Fruit fly (Drosophila melanogaster) whole organism, embryonic: ENCODE measurements around the gene CG43295.

Source experiments
- ATbp ChIP-seq: fragments of 200-800 bp; sonication (Bioruptor generic); optimal IDR thresholded peaks from 2 replicates; lab custom pipeline; 2017; ENCODE audit warnings: missing biosample characterization, mild to moderate bottlenecking, missing genetic modification characterization, missing genetic modification reagents
- Abd-B ChIP-seq: fragments of 200-800 bp; sonication (Bioruptor generic); optimal IDR thresholded peaks from 2 replicates; lab custom pipeline; 2018; ENCODE audit warnings: missing biosample characterization, mild to moderate bottlenecking, missing genetic modification characterization, moderate library complexity
- Aef1 ChIP-seq: fragments of 200-800 bp; sonication (Bioruptor generic); IDR thresholded peaks from 3 replicates; pipeline ENCODE4 v1.3.6; 2022; ENCODE audit warnings: missing biosample characterization, missing genetic modification characterization
- Atf6 ChIP-seq: fragments of 200-800 bp; sonication (Bioruptor generic); IDR thresholded peaks from 2 replicates; pipeline ENCODE4 v1.3.6; 2022; ENCODE audit warnings: missing biosample characterization, missing genetic modification characterization
- CG10147 ChIP-seq: fragments of 200-800 bp; sonication (Bioruptor generic); optimal IDR thresholded peaks from 2 replicates; lab custom pipeline; 2019; ENCODE audit warnings: missing biosample characterization, mild to moderate bottlenecking, missing genetic modification characterization, moderate library complexity
- CG12071 ChIP-seq: fragments of 200-800 bp; sonication (Bioruptor generic); optimal IDR thresholded peaks from 3 replicates; lab custom pipeline; 2018; ENCODE audit warnings: missing biosample characterization, mild to moderate bottlenecking, missing genetic modification characterization
- CG12299 ChIP-seq: fragments of 200-800 bp; sonication (Bioruptor generic); optimal IDR thresholded peaks from 2 replicates; lab custom pipeline; 2018; ENCODE audit warnings: missing biosample characterization, mild to moderate bottlenecking, missing genetic modification characterization
- CG17359 ChIP-seq: fragments of 200-800 bp; sonication (Bioruptor generic); optimal IDR thresholded peaks from 3 replicates; lab custom pipeline; 2018; ENCODE audit warnings: missing biosample characterization, mild to moderate bottlenecking, missing genetic modification characterization, moderate library complexity
- CG1792 ChIP-seq: fragments of 200-800 bp; sonication (Bioruptor generic); optimal IDR thresholded peaks from 2 replicates; lab custom pipeline; 2016; ENCODE audit warnings: missing biosample characterization, missing genetic modification characterization
- CG2712 ChIP-seq: fragments of 200-800 bp; optimal IDR thresholded peaks from 3 replicates; lab custom pipeline; 2019; ENCODE audit warnings: missing biosample characterization, mild to moderate bottlenecking, missing genetic modification characterization, moderate library complexity
- CG31441 ChIP-seq: fragments of 200-800 bp; sonication (Bioruptor generic); IDR thresholded peaks from 2 replicates; pipeline ENCODE4 v1.3.6; 2022; ENCODE audit warnings: missing biosample characterization, missing genetic modification characterization
- CG32532 ChIP-seq: fragments of 200-800 bp; sonication (Bioruptor generic); IDR thresholded peaks from 2 replicates; pipeline ENCODE4 v1.3.6; 2022; ENCODE audit warnings: missing biosample characterization, missing genetic modification characterization
- CG6175 ChIP-seq: fragments of 200-800 bp; sonication (Bioruptor generic); IDR thresholded peaks from 3 replicates; pipeline ENCODE4 v1.3.6; 2022; ENCODE audit warnings: missing biosample characterization, missing genetic modification characterization
- CG6683 ChIP-seq: fragments of 200-800 bp; sonication (Bioruptor generic); optimal IDR thresholded peaks from 2 replicates; lab custom pipeline; 2017; ENCODE audit warnings: missing biosample characterization, mild to moderate bottlenecking, missing genetic modification characterization, missing genetic modification reagents
- CG7556 ChIP-seq: fragments of 200-800 bp; sonication (Bioruptor generic); optimal IDR thresholded peaks from 2 replicates; lab custom pipeline; 2017; ENCODE audit warnings: missing biosample characterization, mild to moderate bottlenecking, missing genetic modification characterization
- CG8359 ChIP-seq: fragments of 200-800 bp; sonication (Bioruptor generic); optimal IDR thresholded peaks from 2 replicates; lab custom pipeline; 2017; ENCODE audit warnings: missing biosample characterization, mild to moderate bottlenecking, missing genetic modification characterization, borderline replicate concordance
- CG9215 ChIP-seq: fragments of 200-800 bp; sonication (Bioruptor generic); IDR thresholded peaks from 2 replicates; pipeline ENCODE4 v1.3.6; 2022; ENCODE audit warnings: missing biosample characterization, missing genetic modification characterization
- CG9727 ChIP-seq: fragments of 200-800 bp; sonication (Bioruptor generic); optimal IDR thresholded peaks from 3 replicates; lab custom pipeline; 2017; ENCODE audit warnings: missing biosample characterization, mild to moderate bottlenecking, missing genetic modification characterization
- CG9817 ChIP-seq: fragments of 200-800 bp; sonication (Bioruptor generic); optimal IDR thresholded peaks from 2 replicates; lab custom pipeline; 2018; ENCODE audit warnings: missing biosample characterization, mild to moderate bottlenecking, missing genetic modification characterization, moderate library complexity
- Dfd ChIP-seq, 2 experiments: fragments of >200 bp; optimal IDR thresholded peaks; 2 replicates each; lab custom pipeline; 2017; ENCODE audit warnings: missing biosample characterization in 2 of 2, missing genetic modification characterization in 2 of 2
- Doc3 ChIP-seq: fragments of 200-800 bp; sonication (Bioruptor generic); IDR thresholded peaks from 3 replicates; pipeline ENCODE4 v1.3.6; 2022; ENCODE audit warnings: missing biosample characterization, missing genetic modification characterization; ENCODE audit not compliant: partially characterized antibody
- Eip74EF ChIP-seq, 2 experiments: fragments of 200-800 bp in 1 of 2; fragments of >200 bp in 1 of 2; sonication (Bioruptor generic) in 1 of 2; optimal IDR thresholded peaks; 2 replicates each; lab custom pipeline; 2017 to 2019; ENCODE audit warnings: missing biosample characterization in 2 of 2, missing genetic modification characterization in 2 of 2, mild to moderate bottlenecking in 1 of 2, moderate library complexity in 1 of 2
- H2.0 ChIP-seq: fragments of 200-800 bp; sonication (Bioruptor generic); IDR thresholded peaks from 2 replicates; pipeline ENCODE4 v1.3.6; 2022; ENCODE audit warnings: missing biosample characterization, missing genetic modification characterization
- Hr78 ChIP-seq, 2 experiments: fragments of 200-800 bp in 1 of 2; fragments of >200 bp in 1 of 2; sonication (Bioruptor generic) in 1 of 2; optimal IDR thresholded peaks; 2 replicates each; lab custom pipeline; 2017 to 2019; ENCODE audit warnings: missing biosample characterization in 2 of 2, missing genetic modification characterization in 2 of 2, mild to moderate bottlenecking in 1 of 2, moderate library complexity in 1 of 2
- NC2β ChIP-seq: fragments of 200-800 bp; sonication (Bioruptor generic); optimal IDR thresholded peaks from 2 replicates; lab custom pipeline; 2016; ENCODE audit warnings: missing biosample characterization, missing genetic modification characterization
- Nf-YB ChIP-seq: fragments of 200-800 bp; sonication (Bioruptor generic); optimal IDR thresholded peaks from 3 replicates; lab custom pipeline; 2019; ENCODE audit warnings: missing biosample characterization, mild to moderate bottlenecking, missing genetic modification characterization, moderate library complexity
- NfI ChIP-seq: fragments of 200-800 bp; sonication (Bioruptor generic); optimal IDR thresholded peaks from 3 replicates; lab custom pipeline; 2018; ENCODE audit warnings: missing biosample characterization, mild to moderate bottlenecking, missing genetic modification characterization, moderate library complexity
- Usf ChIP-seq: fragments of 200-800 bp; sonication (Bioruptor generic); optimal IDR thresholded peaks from 2 replicates; lab custom pipeline; 2017; ENCODE audit warnings: missing genotype, missing biosample characterization, missing genetic modification characterization
- bbx ChIP-seq: fragments of 200-800 bp; sonication (Bioruptor generic); IDR thresholded peaks from 2 replicates; pipeline ENCODE4 v1.3.6; 2022; ENCODE audit warnings: missing biosample characterization, missing genetic modification characterization; ENCODE audit not compliant: partially characterized antibody
- bigmax ChIP-seq: fragments of 200-800 bp; sonication (Bioruptor generic); optimal IDR thresholded peaks from 2 replicates; lab custom pipeline; 2018; ENCODE audit warnings: missing biosample characterization, mild to moderate bottlenecking, missing genetic modification characterization
- caup ChIP-seq: fragments of 200-800 bp; sonication (Bioruptor generic); optimal IDR thresholded peaks from 3 replicates; lab custom pipeline; 2017; ENCODE audit warnings: missing biosample characterization, mild to moderate bottlenecking, missing genetic modification characterization, moderate library complexity; ENCODE audit not compliant: severe bottlenecking
- cg ChIP-seq: fragments of 200-800 bp; sonication (Bioruptor generic); optimal IDR thresholded peaks from 3 replicates; lab custom pipeline; 2019; ENCODE audit warnings: missing biosample characterization, mild to moderate bottlenecking, missing genetic modification characterization, moderate library complexity
- chif ChIP-seq, 2 experiments: fragments of 200-800 bp; sonication (Bioruptor generic); optimal IDR thresholded peaks; 3 replicates each; lab custom pipeline; 2016; ENCODE audit warnings: missing biosample characterization in 2 of 2, missing genetic modification characterization in 2 of 2
- cwo ChIP-seq: fragments of 200-800 bp; sonication (Bioruptor generic); optimal IDR thresholded peaks from 3 replicates; lab custom pipeline; 2017; ENCODE audit warnings: missing biosample characterization, missing genetic modification characterization, mild to moderate bottlenecking, moderate library complexity, missing genetic modification reagents
- dimm ChIP-seq: fragments of 200-800 bp; sonication (Bioruptor generic); IDR thresholded peaks from 2 replicates; pipeline ENCODE4 v1.3.6; 2022; ENCODE audit warnings: missing biosample characterization, missing genetic modification characterization
- disco-r ChIP-seq: fragments of 200-800 bp; sonication (Bioruptor generic); optimal IDR thresholded peaks from 2 replicates; lab custom pipeline; 2016; ENCODE audit warnings: missing biosample characterization, missing genetic modification characterization
- dmrt11E ChIP-seq: fragments of 200-800 bp; sonication (Bioruptor generic); optimal IDR thresholded peaks from 3 replicates; lab custom pipeline; 2018; ENCODE audit warnings: missing biosample characterization, mild to moderate bottlenecking, missing genetic modification characterization, moderate library complexity
- gem ChIP-seq: fragments of 200-800 bp; sonication (Bioruptor generic); optimal IDR thresholded peaks from 2 replicates; lab custom pipeline; 2019; ENCODE audit warnings: missing biosample characterization, mild to moderate bottlenecking, missing genetic modification characterization, moderate library complexity
- gro ChIP-seq: fragments of 200-800 bp; sonication (Bioruptor generic); optimal IDR thresholded peaks from 2 replicates; lab custom pipeline; 2016; ENCODE audit warnings: missing biosample characterization, missing genetic modification characterization
- gsb-n ChIP-seq: fragments of 200-800 bp; sonication (Bioruptor generic); optimal IDR thresholded peaks from 3 replicates; lab custom pipeline; 2018; ENCODE audit warnings: missing biosample characterization, mild to moderate bottlenecking, missing genetic modification characterization
- ind ChIP-seq: fragments of 200-800 bp; sonication (Bioruptor generic); optimal IDR thresholded peaks from 3 replicates; lab custom pipeline; 2016; ENCODE audit warnings: missing biosample characterization, missing genetic modification characterization
- oc ChIP-seq: fragments of 200-800 bp; sonication (Bioruptor generic); optimal IDR thresholded peaks from 2 replicates; lab custom pipeline; 2018; ENCODE audit warnings: missing biosample characterization, mild to moderate bottlenecking, missing genetic modification characterization, moderate library complexity
- sr ChIP-seq: fragments of 200-800 bp; sonication (Bioruptor generic); IDR thresholded peaks from 3 replicates; pipeline ENCODE4 v1.3.6; 2022; ENCODE audit warnings: missing biosample characterization, missing genetic modification characterization
- tap ChIP-seq: fragments of 200-800 bp; optimal IDR thresholded peaks from 3 replicates; lab custom pipeline; 2019; ENCODE audit warnings: missing biosample characterization, mild to moderate bottlenecking, missing genetic modification characterization, moderate library complexity
- tna ChIP-seq: fragments of 200-800 bp; sonication (Bioruptor generic); IDR thresholded peaks from 2 replicates; pipeline ENCODE4 v1.3.6; 2022; ENCODE audit warnings: missing biosample characterization, missing genetic modification characterization; ENCODE audit not compliant: partially characterized antibody
- twi ChIP-seq: fragments of 200-800 bp; optimal IDR thresholded peaks from 2 replicates; lab custom pipeline; 2019; ENCODE audit warnings: missing biosample characterization, mild to moderate bottlenecking, missing genetic modification characterization, moderate library complexity
- tx ChIP-seq: fragments of 200-800 bp; sonication (Bioruptor generic); optimal IDR thresholded peaks from 2 replicates; lab custom pipeline; 2016; ENCODE audit warnings: missing biosample characterization, missing genetic modification characterization
- unpg ChIP-seq: fragments of 200-800 bp; sonication (Bioruptor generic); optimal IDR thresholded peaks from 3 replicates; lab custom pipeline; 2018; ENCODE audit warnings: missing biosample characterization, mild to moderate bottlenecking, missing genetic modification characterization, moderate library complexity
- vfl ChIP-seq: fragments of 200-800 bp; sonication (Bioruptor generic); optimal IDR thresholded peaks from 2 replicates; lab custom pipeline; 2016; ENCODE audit warnings: missing biosample characterization, missing genetic modification characterization
- wdn ChIP-seq: fragments of 200-800 bp; sonication (Bioruptor generic); IDR thresholded peaks from 2 replicates; pipeline ENCODE4 v1.3.6; 2022; ENCODE audit warnings: missing biosample characterization, missing genetic modification characterization

CG43295 gene

dm6 chr3L:16146539-16146934 is 40.9 kb downstream of the CG43295 start (continued):
- TF ChIP-seq CG6175 (GFP tag; lab: Robert Waterston, UW) (no peak), H2.0 (GFP tag; lab: Robert Waterston, UW) (no peak), tna (GFP tag; lab: Robert Waterston, UW) (no peak), gsb-n (tag; lab: Kevin White, UChicago) (no peak), cg (GFP tag; lab: Kevin White, UChicago) (no peak), cwo (GFP tag; lab: Kevin White, UChicago) (peak; percentile 16), NC2β (GFP tag; lab: Kevin White, UChicago) (no peak), Dfd (GFP tag; optimal IDR thresholded peaks at IDR 0.05; lab: Kevin White, UChicago) (no peak), Doc3 (no peak), disco-r (GFP tag; lab: Kevin White, UChicago) (no peak), CG31441 (GFP tag; lab: Robert Waterston, UW) (peak; percentile 34; the same call in 1 of the 2 replicates), caup (GFP tag; lab: Kevin White, UChicago) (peak; percentile 37), CG1792 (GFP tag; lab: Kevin White, UChicago) (no peak), gro (GFP tag; lab: Kevin White, UChicago) (no peak), oc (no peak), CG9215 (GFP tag; lab: Robert Waterston, UW) (peak; percentile 44; the same call in 1 of the 2 replicates), ind (GFP tag; lab: Kevin White, UChicago) (peak; percentile 54), Eip74EF (GFP tag; optimal IDR thresholded peaks at IDR 0.05; lab: Kevin White, UChicago) (no peak), NfI (GFP tag; lab: Kevin White, UChicago) (peak; percentile 43), Nf-YB (no peak), CG6683 (GFP tag; lab: Kevin White, UChicago) (no peak), tap (no peak), CG8359 (GFP tag; lab: Kevin White, UChicago) (no peak), CG7556 (peak; percentile 39), wdn (GFP tag; lab: Robert Waterston, UW) (no peak), CG2712 (tag; lab: Kevin White, UChicago) (peak; percentile 43), vfl (GFP tag; lab: Kevin White, UChicago) (no peak), dimm (no peak), gem (tag; lab: Kevin White, UChicago) (peak; percentile 65), dmrt11E (tag; lab: Kevin White, UChicago) (no peak), twi (no peak), Usf (GFP tag; lab: Kevin White, UChicago) (no peak), bigmax (GFP tag; lab: Kevin White, UChicago) (no peak), ATbp (GFP tag; lab: Kevin White, UChicago) (no peak), unpg (GFP tag; lab: Kevin White, UChicago) (peak; percentile 49), chif (GFP tag; optimal IDR thresholded peaks at IDR 0.05; lab: Kevin White, UChicago) (no peak), CG17359 (tag; lab: Kevin White, UChicago) (peak; percentile 18), Atf6 (GFP tag; lab: Robert Waterston, UW) (peak; percentile 59), Aef1 (no peak), CG32532 (GFP tag; lab: Robert Waterston, UW) (peak; percentile 69), CG10147 (GFP tag; lab: Kevin White, UChicago) (no peak), tx (GFP tag; lab: Kevin White, UChicago) (no peak), CG12299 (tag; lab: Kevin White, UChicago) (no peak), Abd-B (GFP tag; lab: Kevin White, UChicago) (peak; percentile 3), sr (GFP tag; lab: Robert Waterston, UW) (peak; percentile 37; the same call in 1 of the 3 replicates), bbx (GFP tag; lab: Robert Waterston, UW) (no peak), CG12071 (no peak), CG9817 (peak; percentile 60), CG9727 (peak; percentile 50), Hr78 (GFP tag; optimal IDR thresholded peaks at IDR 0.05; lab: Kevin White, UChicago) (no peak)
